Worm (Caenorhabditis elegans): Measurements from ENCODE around the gene C27F2.7.

Gene C27F2.7

DNA sequence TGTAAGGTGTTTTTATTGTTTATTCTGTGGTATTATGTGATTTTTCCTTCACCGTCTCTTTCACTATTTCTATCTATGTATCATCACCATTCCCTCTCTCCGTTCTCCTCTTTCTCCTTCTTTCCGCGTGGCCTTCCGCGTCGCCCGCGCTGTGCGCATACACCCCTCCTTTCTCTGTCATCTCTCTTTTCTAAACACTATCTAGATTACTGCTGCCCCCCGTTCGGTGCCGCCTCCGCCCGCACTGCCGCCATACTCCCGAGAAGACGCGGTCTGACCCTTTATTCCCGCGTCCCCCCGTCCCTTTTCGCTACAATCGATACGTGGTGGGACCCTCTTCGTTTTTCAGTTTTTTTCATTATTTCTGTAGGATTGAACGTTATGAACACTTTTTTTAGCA lies 35.7 kb downstream of the C27F2.7 start (continued):
- TF ChIP-seq tra-1 (GFP tag; IDR thresholded peaks at IDR 0.05) (no peak), Y75B8A.6 (GFP tag; IDR thresholded peaks at IDR 0.05) (no peak), egl-27 (tag; optimal IDR thresholded peaks at IDR 0.05) (no peak), nhr-111 (GFP tag; optimal IDR thresholded peaks at IDR 0.05) (no peak), dpl-1 (GFP tag; optimal IDR thresholded peaks at IDR 0.05) (no peak), F49E8.2 (tag; optimal IDR thresholded peaks at IDR 0.05; ENCODE audit: borderline replicate concordance) (no peak), nhr-42 (GFP tag; IDR thresholded peaks at IDR 0.05) (no peak), Y5F2A.4 (GFP tag; optimal IDR thresholded peaks at IDR 0.05) (no peak), nhr-237 (tag; optimal IDR thresholded peaks at IDR 0.05) (no peak), ceh-32 (tag; optimal IDR thresholded peaks at IDR 0.05; ENCODE audit: poor library complexity) (no peak), tag-97 (GFP tag; IDR thresholded peaks at IDR 0.05) (no peak), nhr-76 (tag; optimal IDR thresholded peaks at IDR 0.05) (no peak)

DNA sequence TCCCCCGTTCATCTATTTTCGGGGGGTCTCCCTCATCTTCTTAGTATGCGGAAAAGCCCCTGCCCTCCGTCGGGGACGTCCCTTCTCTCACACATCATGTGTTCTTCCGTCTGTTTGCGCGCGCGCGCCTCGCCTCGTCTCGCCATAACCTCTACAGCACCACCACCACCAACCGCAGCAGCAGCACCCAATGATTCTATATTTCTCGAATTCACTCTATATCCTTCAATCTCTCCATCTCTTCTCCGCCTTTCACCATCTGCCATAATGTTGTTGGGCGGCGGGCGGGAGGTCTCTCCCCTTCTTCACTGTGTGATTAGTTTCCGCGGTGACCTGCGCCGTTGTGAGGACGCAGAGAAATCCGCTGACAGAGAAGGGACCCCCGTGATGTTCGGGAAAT lies 36.9 kb downstream of the C27F2.7 start:
- TF ChIP-seq nhr-76 (tag; optimal IDR thresholded peaks at IDR 0.05) (no peak), lin-38 (GFP tag; IDR thresholded peaks at IDR 0.05) (no peak), php-3 (GFP tag; IDR thresholded peaks at IDR 0.05) (no peak), nhr-28 (tag; optimal IDR thresholded peaks at IDR 0.05) (no peak), lin-29 (GFP tag; IDR thresholded peaks at IDR 0.05) (no peak), mxl-2 (GFP tag; conservative IDR thresholded peaks at IDR 0.05) (no peak), lin-39 (tag; optimal IDR thresholded peaks at IDR 0.05) (no peak), T26A8.4 (GFP tag; IDR thresholded peaks at IDR 0.05) (no peak), ztf-11 (tag; optimal IDR thresholded peaks at IDR 0.05) (no peak), skn-1 (tag; optimal IDR thresholded peaks at IDR 0.05) (no peak), ama-1 (optimal IDR thresholded peaks at IDR 0.05) (no peak), nhr-111 (GFP tag; optimal IDR thresholded peaks at IDR 0.05) (no peak), egl-27 (tag; optimal IDR thresholded peaks at IDR 0.05) (no peak), attf-4 (tag; optimal IDR thresholded peaks at IDR 0.05) (no peak), zag-1 (tag; optimal IDR thresholded peaks at IDR 0.05) (no peak), F49E8.2 (tag; optimal IDR thresholded peaks at IDR 0.05; ENCODE audit: borderline replicate concordance) (no peak), lin-1 (GFP tag; IDR thresholded peaks at IDR 0.05) (no peak), nhr-11 (tag; optimal IDR thresholded peaks at IDR 0.05) (no peak), ceh-28 (tag; optimal IDR thresholded peaks at IDR 0.05) (no peak), ztf-7 (tag; optimal IDR thresholded peaks at IDR 0.05) (no peak), madf-9 (GFP tag; conservative IDR thresholded peaks at IDR 0.05) (peak; percentile 78), unc-39 (tag; optimal IDR thresholded peaks at IDR 0.05) (no peak), zfp-2 (tag; optimal IDR thresholded peaks at IDR 0.05) (no peak), daf-19 (GFP tag; conservative IDR thresholded peaks at IDR 0.05) (no peak), tra-1 (GFP tag; IDR thresholded peaks at IDR 0.05) (no peak), lim-7 (GFP tag; IDR thresholded peaks at IDR 0.05) (no peak), egl-43 (GFP tag; IDR thresholded peaks at IDR 0.05) (peak; percentile 42; the same call in 1 of the 2 replicates), zfp-3 (GFP tag; conservative IDR thresholded peaks at IDR 0.05) (no peak), dpl-1 (GFP tag; optimal IDR thresholded peaks at IDR 0.05) (no peak), zip-2 (tag; optimal IDR thresholded peaks at IDR 0.05) (no peak), cey-2 (tag; optimal IDR thresholded peaks at IDR 0.05; ENCODE audit: borderline replicate concordance, insufficient read depth) (no peak), nhr-237 (tag; optimal IDR thresholded peaks at IDR 0.05) (no peak), ZK337.2 (GFP tag; IDR thresholded peaks at IDR 0.05) (no peak), dmd-9 (GFP tag; IDR thresholded peaks at IDR 0.05) (no peak), hmg-1.1 (GFP tag; IDR thresholded peaks at IDR 0.05) (peak; percentile 38; the same call in 1 of the 2 replicates), F26F4.8 (GFP tag; conservative IDR thresholded peaks at IDR 0.05) (no peak), Y5F2A.4 (GFP tag; optimal IDR thresholded peaks at IDR 0.05) (no peak), mdt-29 (GFP tag; IDR thresholded peaks at IDR 0.05) (no peak), spr-3 (GFP tag; optimal IDR thresholded peaks at IDR 0.05) (no peak), Y75B8A.6 (GFP tag; IDR thresholded peaks at IDR 0.05) (no peak), pqm-1 (tag; optimal IDR thresholded peaks at IDR 0.05) (no peak), nhr-102 (tag; optimal IDR thresholded peaks at IDR 0.05) (no peak), duxl-1 (tag; optimal IDR thresholded peaks at IDR 0.05; ENCODE audit: poor library complexity) (no peak), ZK546.5 (tag; optimal IDR thresholded peaks at IDR 0.05) (no peak), T20F7.1 (GFP tag; optimal IDR thresholded peaks at IDR 0.05) (no peak), zip-11 (GFP tag; IDR thresholded peaks at IDR 0.05) (no peak), ceh-62 (tag; optimal IDR thresholded peaks at IDR 0.05) (no peak)

Data from whole organism, L4 larva.